Fruit fly (Drosophila melanogaster) whole organism, embryonic: Measurements from ENCODE around the gene salm.

Experiments used
- Atf-2 ChIP-seq: fragments of 200-800 bp; sonication (Bioruptor generic); optimal IDR thresholded peaks from 2 replicates; lab custom pipeline; 2016; ENCODE audit warnings: missing biosample characterization, missing genetic modification characterization
- CG10267 ChIP-seq: fragments of 200-800 bp; sonication (Bioruptor generic); optimal IDR thresholded peaks from 2 replicates; lab custom pipeline; 2018; ENCODE audit warnings: missing biosample characterization, mild to moderate bottlenecking, missing genetic modification characterization, moderate library complexity
- CG10321 ChIP-seq: fragments of 200-800 bp; sonication (Bioruptor generic); IDR thresholded peaks from 2 replicates; pipeline ENCODE4 v1.3.6; 2022; ENCODE audit warnings: missing biosample characterization, missing genetic modification characterization
- CG12071 ChIP-seq: fragments of 200-800 bp; sonication (Bioruptor generic); optimal IDR thresholded peaks from 3 replicates; lab custom pipeline; 2018; ENCODE audit warnings: missing biosample characterization, mild to moderate bottlenecking, missing genetic modification characterization
- CG12155 ChIP-seq: fragments of 200-800 bp; sonication (Bioruptor generic); optimal IDR thresholded peaks from 3 replicates; lab custom pipeline; 2016; ENCODE audit warnings: missing biosample characterization, missing genetic modification characterization
- CG1233 ChIP-seq: fragments of 200-800 bp; sonication (Bioruptor generic); optimal IDR thresholded peaks from 4 replicates; lab custom pipeline; 2018; ENCODE audit warnings: missing biosample characterization, mild to moderate bottlenecking, missing genetic modification characterization
- CG14050 ChIP-seq: fragments of 200-800 bp; sonication (Bioruptor generic); IDR thresholded peaks from 3 replicates; pipeline ENCODE4 v1.3.6; 2022; ENCODE audit warnings: missing biosample characterization, missing genetic modification characterization
- CG14667 ChIP-seq: fragments of 200-800 bp; sonication (Bioruptor generic); IDR thresholded peaks from 2 replicates; pipeline ENCODE4 v1.3.6; 2022; ENCODE audit warnings: missing biosample characterization, missing genetic modification characterization
- CG15073 ChIP-seq: fragments of 200-800 bp; sonication (Bioruptor generic); optimal IDR thresholded peaks from 2 replicates; lab custom pipeline; 2016; ENCODE audit warnings: missing biosample characterization, missing genetic modification characterization
- CG18262 ChIP-seq: fragments of 200-800 bp; optimal IDR thresholded peaks from 3 replicates; lab custom pipeline; 2019; ENCODE audit warnings: missing biosample characterization, mild to moderate bottlenecking, missing genetic modification characterization, moderate library complexity
- CG18619 ChIP-seq: fragments of 200-800 bp; sonication (Bioruptor generic); optimal IDR thresholded peaks from 3 replicates; lab custom pipeline; 2017; ENCODE audit warnings: missing biosample characterization, mild to moderate bottlenecking, missing genetic modification characterization
- CG2129 ChIP-seq: fragments of 200-800 bp; sonication (Bioruptor generic); IDR thresholded peaks from 2 replicates; pipeline ENCODE4 v1.3.6; 2022; ENCODE audit warnings: missing biosample characterization, missing genetic modification characterization; ENCODE audit not compliant: partially characterized antibody
- CG33557 ChIP-seq: fragments of 200-800 bp; sonication (Bioruptor generic); optimal IDR thresholded peaks from 2 replicates; lab custom pipeline; 2019; ENCODE audit warnings: missing biosample characterization, mild to moderate bottlenecking, missing genetic modification characterization, moderate library complexity
- CG3726 ChIP-seq: fragments of 200-800 bp; sonication (Bioruptor generic); IDR thresholded peaks from 3 replicates; pipeline ENCODE4, ENCODE4 v1.3.6; 2022; ENCODE audit warnings: missing biosample characterization, missing genetic modification characterization
- CG4360 ChIP-seq: fragments of 200-800 bp; sonication (Bioruptor generic); IDR thresholded peaks from 2 replicates; pipeline ENCODE4 v1.3.6; 2022; ENCODE audit warnings: missing biosample characterization, missing genetic modification characterization
- CG43689 ChIP-seq: fragments of 200-800 bp; sonication (Bioruptor generic); IDR thresholded peaks from 2 replicates; pipeline ENCODE4 v1.3.6; 2022; ENCODE audit warnings: missing biosample characterization, missing genetic modification characterization
- CG8944 ChIP-seq: fragments of 200-800 bp; sonication (Bioruptor generic); optimal IDR thresholded peaks from 3 replicates; lab custom pipeline; 2016; ENCODE audit warnings: missing biosample characterization, missing genetic modification characterization
- D19A ChIP-seq: fragments of 200-800 bp; optimal IDR thresholded peaks from 3 replicates; lab custom pipeline; 2019; ENCODE audit warnings: missing biosample characterization, mild to moderate bottlenecking, missing genetic modification characterization, moderate library complexity
- Dp ChIP-seq: fragments of 200-800 bp; sonication (Bioruptor generic); optimal IDR thresholded peaks from 2 replicates; lab custom pipeline; 2018; ENCODE audit warnings: missing biosample characterization, mild to moderate bottlenecking, missing genetic modification characterization, moderate library complexity
- Ets97D ChIP-seq: fragments of 200-800 bp; sonication (Bioruptor generic); optimal IDR thresholded peaks from 3 replicates; lab custom pipeline; 2016; ENCODE audit warnings: missing biosample characterization, missing genetic modification characterization
- Gsc ChIP-seq: fragments of 200-800 bp; sonication (Bioruptor generic); IDR thresholded peaks from 2 replicates; pipeline ENCODE4 v1.3.6; 2022; ENCODE audit warnings: missing biosample characterization, missing genetic modification characterization
- H15 ChIP-seq: fragments of 200-800 bp; sonication (Bioruptor generic); IDR thresholded peaks from 3 replicates; pipeline ENCODE4 v1.3.6; 2022; ENCODE audit warnings: missing biosample characterization, missing genetic modification characterization
- H2.0 ChIP-seq: fragments of 200-800 bp; sonication (Bioruptor generic); IDR thresholded peaks from 2 replicates; pipeline ENCODE4 v1.3.6; 2022; ENCODE audit warnings: missing biosample characterization, missing genetic modification characterization
- HLH4C ChIP-seq: fragments of 200-800 bp; sonication (Bioruptor generic); IDR thresholded peaks from 3 replicates; pipeline ENCODE4 v1.3.6; 2022; ENCODE audit warnings: missing biosample characterization, missing genetic modification characterization; ENCODE audit not compliant: partially characterized antibody
- MBD-R2 ChIP-seq: fragments of 200-800 bp; sonication (Bioruptor generic); IDR thresholded peaks from 2 replicates; pipeline ENCODE4 v1.3.6; 2022; ENCODE audit warnings: missing biosample characterization, missing genetic modification characterization
- Max ChIP-seq: fragments of 200-800 bp; sonication (Bioruptor generic); optimal IDR thresholded peaks from 2 replicates; lab custom pipeline; 2016; ENCODE audit warnings: missing biosample characterization, mild to moderate bottlenecking, missing genetic modification characterization
- NFAT ChIP-seq: fragments of 200-800 bp; sonication (Bioruptor generic); IDR thresholded peaks from 2 replicates; pipeline ENCODE4 v1.3.6; 2022; ENCODE audit warnings: missing biosample characterization, missing genetic modification characterization
- Side ChIP-seq: fragments of 200-800 bp; sonication (Bioruptor generic); optimal IDR thresholded peaks from 2 replicates; lab custom pipeline; 2016; ENCODE audit warnings: missing biosample characterization, missing genetic modification characterization
- Sin3A ChIP-seq: fragments of >200 bp; optimal IDR thresholded peaks from 2 replicates; lab custom pipeline; 2018
- Stat92E ChIP-seq, 3 experiments: fragments of >200 bp in 2 of 3; fragments of 200-800 bp in 1 of 3; sonication (Bioruptor generic) in 1 of 3; optimal IDR thresholded peaks; 2 replicates each; lab custom pipeline; 2017 to 2019; ENCODE audit warnings: missing biosample characterization in 3 of 3, missing genetic modification characterization in 3 of 3, mild to moderate bottlenecking in 1 of 3, moderate library complexity in 1 of 3
- Xrp1 ChIP-seq: fragments of 200-800 bp; sonication (Bioruptor generic); IDR thresholded peaks from 2 replicates; pipeline ENCODE4 v1.3.6; 2022; ENCODE audit warnings: missing biosample characterization, missing genetic modification characterization
- amos ChIP-seq: fragments of 200-800 bp; sonication (Bioruptor generic); IDR thresholded peaks from 2 replicates; pipeline ENCODE4 v1.3.6; 2022; ENCODE audit warnings: missing biosample characterization, missing genetic modification characterization; ENCODE audit not compliant: partially characterized antibody
- ara ChIP-seq: fragments of 200-800 bp; sonication (Bioruptor generic); IDR thresholded peaks from 2 replicates; pipeline ENCODE4 v1.3.6; 2022; ENCODE audit warnings: missing biosample characterization, missing genetic modification characterization
- az2 ChIP-seq: fragments of 200-800 bp; sonication (Bioruptor generic); optimal IDR thresholded peaks from 3 replicates; lab custom pipeline; 2016; ENCODE audit warnings: missing biosample characterization, missing genetic modification characterization
- bsh ChIP-seq, 2 experiments: fragments of 200-800 bp; sonication (Bioruptor generic); optimal IDR thresholded peaks; 2 replicates each; lab custom pipeline; 2017 to 2018; ENCODE audit warnings: mild to moderate bottlenecking in 2 of 2, missing biosample characterization in 2 of 2, missing genetic modification characterization in 2 of 2, moderate library complexity in 1 of 2
- dimm ChIP-seq: fragments of 200-800 bp; sonication (Bioruptor generic); IDR thresholded peaks from 2 replicates; pipeline ENCODE4 v1.3.6; 2022; ENCODE audit warnings: missing biosample characterization, missing genetic modification characterization
- dysf ChIP-seq: fragments of 200-800 bp; sonication (Bioruptor generic); IDR thresholded peaks from 3 replicates; pipeline ENCODE4 v1.3.6; 2022; ENCODE audit warnings: missing biosample characterization, missing genetic modification characterization
- ems ChIP-seq: fragments of 200-800 bp; sonication (Bioruptor generic); optimal IDR thresholded peaks from 3 replicates; lab custom pipeline; 2016; ENCODE audit warnings: missing biosample characterization, missing genetic modification characterization
- gem ChIP-seq: fragments of 200-800 bp; sonication (Bioruptor generic); optimal IDR thresholded peaks from 2 replicates; lab custom pipeline; 2019; ENCODE audit warnings: missing biosample characterization, mild to moderate bottlenecking, missing genetic modification characterization, moderate library complexity
- h ChIP-seq: fragments of >200 bp; optimal IDR thresholded peaks from 2 replicates; lab custom pipeline; 2017
- ind ChIP-seq: fragments of 200-800 bp; sonication (Bioruptor generic); optimal IDR thresholded peaks from 3 replicates; lab custom pipeline; 2016; ENCODE audit warnings: missing biosample characterization, missing genetic modification characterization
- inv ChIP-seq: fragments of 200-800 bp; sonication (Bioruptor generic); IDR thresholded peaks from 2 replicates; pipeline ENCODE4 v1.3.6; 2022; ENCODE audit warnings: missing biosample characterization, missing genetic modification characterization; ENCODE audit not compliant: partially characterized antibody
- jumu ChIP-seq: fragments of 200-800 bp; sonication (Bioruptor generic); optimal IDR thresholded peaks from 3 replicates; lab custom pipeline; 2016; ENCODE audit warnings: missing biosample characterization, missing genetic modification characterization
- kah ChIP-seq: fragments of 200-800 bp; sonication (Bioruptor generic); optimal IDR thresholded peaks from 2 replicates; lab custom pipeline; 2018; ENCODE audit warnings: missing biosample characterization, mild to moderate bottlenecking, missing genetic modification characterization
- nerfin-1 ChIP-seq: fragments of 200-800 bp; sonication (Bioruptor generic); optimal IDR thresholded peaks from 3 replicates; lab custom pipeline; 2019; ENCODE audit warnings: missing biosample characterization, mild to moderate bottlenecking, missing genetic modification characterization, moderate library complexity
- psq ChIP-seq: fragments of 200-800 bp; sonication (Bioruptor generic); optimal IDR thresholded peaks from 2 replicates; lab custom pipeline; 2017; ENCODE audit warnings: missing biosample characterization, missing genetic modification characterization
- sens ChIP-seq: fragments of 200-800 bp; sonication (Bioruptor generic); peaks from one replicate; lab custom pipeline; 2016; ENCODE audit warnings: missing biosample characterization, missing genetic modification characterization
- sisA ChIP-seq: fragments of 200-800 bp; sonication (Bioruptor generic); IDR thresholded peaks from 2 replicates; pipeline ENCODE4 v1.3.6; 2022; ENCODE audit warnings: missing biosample characterization, missing genetic modification characterization
- slou ChIP-seq: fragments of 200-800 bp; sonication (Bioruptor generic); optimal IDR thresholded peaks from 3 replicates; lab custom pipeline; 2016; ENCODE audit warnings: missing biosample characterization, missing genetic modification characterization
- slp2 ChIP-seq: fragments of 200-800 bp; sonication (Bioruptor generic); optimal IDR thresholded peaks from 2 replicates; lab custom pipeline; 2016; ENCODE audit warnings: missing biosample characterization, missing genetic modification characterization
- sr ChIP-seq: fragments of 200-800 bp; sonication (Bioruptor generic); IDR thresholded peaks from 3 replicates; pipeline ENCODE4 v1.3.6; 2022; ENCODE audit warnings: missing biosample characterization, missing genetic modification characterization
- usp ChIP-seq: fragments of >200 bp; optimal IDR thresholded peaks from 2 replicates; lab custom pipeline; 2017; ENCODE audit warnings: missing biosample characterization, missing genetic modification characterization
- zfh1 ChIP-seq: fragments of 200-800 bp; sonication (Bioruptor generic); IDR thresholded peaks from 3 replicates; pipeline ENCODE4 v1.3.6; 2022; ENCODE audit warnings: missing biosample characterization, missing genetic modification characterization

Gene salm

DNA sequence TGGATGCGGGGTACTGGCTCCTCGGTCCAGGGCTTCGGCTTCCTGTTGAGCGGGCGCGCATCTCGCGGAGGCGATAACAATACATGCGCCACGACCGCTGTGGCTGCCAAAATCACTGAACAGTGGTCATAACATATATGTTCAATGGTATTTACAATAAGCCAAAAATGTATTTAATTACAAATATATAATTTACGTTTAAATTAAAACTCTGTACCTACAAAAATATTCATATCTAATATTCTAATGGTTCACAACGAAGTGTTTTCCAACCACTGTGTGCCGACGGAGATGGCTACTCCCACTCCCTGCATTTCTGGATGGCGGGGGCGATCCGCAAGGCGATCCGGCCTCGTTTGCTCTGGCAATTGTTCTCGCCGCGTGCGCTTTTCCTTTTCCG, 60.7 kb downstream of the salm start (continued):
- TF ChIP-seq CG14050 (no peak), psq (GFP tag; lab: Kevin White, UChicago) (no peak), CG12071 (no peak), az2 (GFP tag; lab: Kevin White, UChicago) (peak; percentile 7), CG4360 (GFP tag; lab: Robert Waterston, UW) (no peak), ara (GFP tag; lab: Robert Waterston, UW) (peak; percentile 74), dysf (GFP tag; lab: Robert Waterston, UW) (no peak), CG1233 (no peak), usp (no peak), Max (no peak), CG12155 (GFP tag; lab: Kevin White, UChicago) (no peak), inv (GFP tag; lab: Robert Waterston, UW) (no peak), Stat92E (GFP tag; optimal IDR thresholded peaks at IDR 0.05; lab: Kevin White, UChicago) (no peak), D19A (tag; lab: Kevin White, UChicago) (no peak), Side (GFP tag; lab: Kevin White, UChicago) (no peak), kah (GFP tag; lab: Kevin White, UChicago) (no peak), bsh (GFP tag; optimal IDR thresholded peaks at IDR 0.05; lab: Kevin White, UChicago) (peak in 1 of 2 experiments; percentile 64), CG14667 (peak; percentile 17; the same call in 1 of the 2 replicates), CG3726 (no peak), Dp (no peak), H2.0 (GFP tag; lab: Robert Waterston, UW) (peak; percentile 27; the same call in 1 of the 2 replicates), CG2129 (no peak), Sin3A (lab: Kevin White, UChicago) (no peak), MBD-R2 (GFP tag; lab: Robert Waterston, UW) (no peak), ind (GFP tag; lab: Kevin White, UChicago) (no peak), CG18619 (GFP tag; lab: Kevin White, UChicago) (no peak), CG15073 (GFP tag; lab: Kevin White, UChicago) (no peak), CG10267 (tag; lab: Kevin White, UChicago) (no peak), gem (peak; percentile 43), slou (GFP tag; lab: Kevin White, UChicago) (no peak), dimm (GFP tag; lab: Robert Waterston, UW) (no peak), sisA (GFP tag; lab: Robert Waterston, UW) (peak; percentile 23; the same call in 1 of the 2 replicates), Ets97D (no peak), H15 (GFP tag; lab: Robert Waterston, UW) (peak; percentile 39; the same call in 1 of the 3 replicates), CG43689 (GFP tag; lab: Robert Waterston, UW) (no peak), jumu (GFP tag; lab: Kevin White, UChicago) (no peak), HLH4C (GFP tag; lab: Robert Waterston, UW) (no peak), CG10321 (no peak), amos (no peak), slp2 (no peak), CG8944 (GFP tag; lab: Kevin White, UChicago) (no peak), Atf-2 (GFP tag; lab: Kevin White, UChicago) (no peak), NFAT (GFP tag; lab: Robert Waterston, UW) (no peak), CG33557 (GFP tag; lab: Kevin White, UChicago) (no peak), sr (GFP tag; lab: Robert Waterston, UW) (no peak), CG18262 (tag; lab: Kevin White, UChicago) (peak; percentile 2), Gsc (GFP tag; lab: Robert Waterston, UW) (no peak), Xrp1 (GFP tag; lab: Robert Waterston, UW) (peak; percentile 70; the same call in 1 of the 2 replicates), h (lab: Kevin White, UChicago) (no peak), nerfin-1 (tag; lab: Kevin White, UChicago) (no peak), ems (no peak), sens (peak; percentile 34), zfh1 (GFP tag; lab: Robert Waterston, UW) (peak; percentile 40; the same call in 1 of the 3 replicates)
